Worm (Caenorhabditis elegans) whole organism, L2 larva: Measurements from ENCODE around the gene C53A3.1.

Source experiments
- ama-1 ChIP-seq: fragments of 150-350 bp; optimal IDR thresholded peaks from 2 replicates; lab custom pipeline; 2018; ENCODE audit warnings: inconsistent platforms
- blmp-1 ChIP-seq: sonication (generic microtip); optimal IDR thresholded peaks from 2 replicates; lab custom pipeline; 2017; ENCODE audit warnings: missing genetic modification characterization, mild to moderate bottlenecking, missing compliant biosample characterization, antibody characterized with exemption, moderate library complexity; ENCODE audit not compliant: insufficient read depth
- egl-27 ChIP-seq: sonication (generic microtip); optimal IDR thresholded peaks from 3 replicates; lab custom pipeline; 2017; ENCODE audit warnings: missing biosample characterization, missing genetic modification reagents, missing genetic modification characterization
- elt-1 ChIP-seq: fragments of 150-350 bp; optimal IDR thresholded peaks from 2 replicates; lab custom pipeline; 2014; ENCODE audit warnings: missing biosample characterization, missing genetic modification characterization
- fos-1 ChIP-seq: fragments of 150-350 bp; optimal IDR thresholded peaks from 2 replicates; lab custom pipeline; 2014; ENCODE audit warnings: missing biosample characterization, missing genetic modification characterization
- lsy-2 ChIP-seq, 2 experiments: fragments of 150-350 bp in 1 of 2; sonication (generic microtip) in 1 of 2; optimal IDR thresholded peaks; 2 replicates each; lab custom pipeline; 2014 to 2017; ENCODE audit warnings: missing biosample characterization in 2 of 2, missing genetic modification characterization in 2 of 2
- mdl-1 ChIP-seq, 2 experiments: fragments of 150-350 bp in 1 of 2; sonication (generic microtip) in 1 of 2; optimal IDR thresholded peaks; 2 replicates each; lab custom pipeline; 2017; ENCODE audit warnings: missing biosample characterization in 2 of 2, missing genetic modification characterization in 2 of 2
- nhr-11 ChIP-seq: fragments of 150-350 bp; optimal IDR thresholded peaks from 2 replicates; lab custom pipeline; 2014; ENCODE audit warnings: missing biosample characterization, missing genetic modification characterization
- nhr-23 ChIP-seq: fragments of 150-350 bp; optimal IDR thresholded peaks from 2 replicates; lab custom pipeline; 2014; ENCODE audit warnings: missing biosample characterization, missing genetic modification reagents, missing genetic modification characterization
- nhr-237 ChIP-seq: fragments of 150-350 bp; optimal IDR thresholded peaks from 2 replicates; lab custom pipeline; 2014; ENCODE audit warnings: missing biosample characterization, missing genetic modification characterization
- snpc-4 ChIP-seq: fragments of 150-350 bp; optimal IDR thresholded peaks from 2 replicates; lab custom pipeline; 2014; ENCODE audit warnings: missing biosample characterization, missing genetic modification characterization
- zag-1 ChIP-seq: fragments of 150-350 bp; optimal IDR thresholded peaks from 2 replicates; lab custom pipeline; 2014; ENCODE audit warnings: missing biosample characterization, missing genetic modification characterization
- ztf-4 ChIP-seq: fragments of 150-350 bp; optimal IDR thresholded peaks from 2 replicates; lab custom pipeline; 2014; ENCODE audit warnings: missing biosample characterization, missing genetic modification characterization

DNA sequence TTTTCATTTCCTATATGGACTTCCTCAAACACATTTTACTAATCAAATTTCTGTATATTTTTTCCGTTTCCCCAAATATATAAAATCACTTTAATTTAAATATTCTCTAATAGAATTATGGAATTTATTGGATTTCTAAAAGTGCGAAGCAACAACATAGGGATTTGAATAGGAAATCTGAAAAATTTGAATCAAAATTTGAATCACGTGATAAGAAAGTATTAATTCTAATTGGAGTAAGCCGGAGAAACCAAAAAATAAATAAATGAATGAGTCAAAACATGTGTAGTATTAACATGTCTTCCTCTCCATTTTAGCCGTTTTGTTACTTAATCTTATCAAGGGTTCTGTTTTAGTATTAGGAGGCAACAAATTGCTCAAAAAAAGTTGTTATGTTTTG, 18.8 kb downstream of the C53A3.1 start:
- TF ChIP-seq lsy-2 (tag; optimal IDR thresholded peaks at IDR 0.05; lab: Kevin White, UChicago), result no peak
- no peak for TF ChIP-seq egl-27 (tag; lab: Kevin White, UChicago)
- no peak for TF ChIP-seq mdl-1 (tag; optimal IDR thresholded peaks at IDR 0.05; lab: Kevin White, UChicago)
- TF ChIP-seq blmp-1 (tag; lab: Kevin White, UChicago), result no peak
- TF ChIP-seq ama-1 (lab: Kevin White, UChicago), result no peak
- no peak for TF ChIP-seq zag-1 (tag; lab: Kevin White, UChicago)
- no peak for TF ChIP-seq nhr-237 (tag; lab: Kevin White, UChicago)
- no peak for TF ChIP-seq nhr-11 (tag; lab: Kevin White, UChicago)
- TF ChIP-seq nhr-23 (tag; lab: Kevin White, UChicago), result no peak
- no peak for TF ChIP-seq ztf-4 (tag; lab: Kevin White, UChicago)
- TF ChIP-seq snpc-4, result no peak
- TF ChIP-seq elt-1, result no peak
- no peak for TF ChIP-seq fos-1 (tag; lab: Kevin White, UChicago)
